Worm (Caenorhabditis elegans): Measurements from ENCODE around the gene T09B9.1.

- TF ChIP-seq unc-39 (tag; optimal IDR thresholded peaks at IDR 0.05) = no peak
- no peak for TF ChIP-seq fkh-2 (tag; optimal IDR thresholded peaks at IDR 0.05)
- TF ChIP-seq ztf-11 (tag; optimal IDR thresholded peaks at IDR 0.05) = no peak
- no peak for TF ChIP-seq nhr-25 (tag; optimal IDR thresholded peaks at IDR 0.05)
- TF ChIP-seq R02D3.7 (tag; optimal IDR thresholded peaks at IDR 0.05) = no peak
- no peak for TF ChIP-seq zag-1 (tag; optimal IDR thresholded peaks at IDR 0.05)
- TF ChIP-seq snpc-4 (tag; optimal IDR thresholded peaks at IDR 0.05) = no peak
- no peak for TF ChIP-seq unc-62 (GFP tag; optimal IDR thresholded peaks at IDR 0.05)
Measured at ce11 chrX:9777481-9777880, 20.4 kb downstream of the T09B9.1 start, which contains the start of gene T09B9.5.
